Worm (Caenorhabditis elegans): ENCODE results near the gene adt-1.

DNA sequence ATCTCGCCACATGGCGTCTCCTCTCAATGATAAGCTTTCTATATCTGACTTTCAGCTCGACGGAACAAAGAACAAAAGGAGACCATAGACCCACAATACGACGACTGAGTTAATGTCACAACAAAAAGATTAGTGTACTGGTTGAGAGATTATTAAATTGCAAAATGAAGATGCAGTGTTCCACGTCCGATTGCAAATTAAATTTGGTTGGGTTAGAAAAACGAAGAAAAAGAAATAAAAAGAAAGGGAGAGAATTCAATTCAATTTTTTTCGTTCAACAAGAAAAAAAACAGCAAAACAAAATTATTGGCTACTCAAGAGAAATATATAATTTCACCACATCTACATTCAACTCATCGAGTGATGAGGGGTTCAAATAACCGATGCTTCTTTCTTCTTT, 47.2 kb upstream of the adt-1 start:
- TF ChIP-seq D2030.7 (GFP tag; IDR thresholded peaks at IDR 0.05) (no peak), dpl-1 (GFP tag; optimal IDR thresholded peaks at IDR 0.05) (no peak), pha-4 (tag; optimal IDR thresholded peaks at IDR 0.05) (no peak), tlf-1 (GFP tag; optimal IDR thresholded peaks at IDR 0.05) (no peak), lin-35 (GFP tag; optimal IDR thresholded peaks at IDR 0.05) (no peak), pbrm-1 (GFP tag; IDR thresholded peaks at IDR 0.05) (no peak), Y53F4B.3 (GFP tag; IDR thresholded peaks at IDR 0.05) (no peak), chd-7 (tag; optimal IDR thresholded peaks at IDR 0.05) (no peak), mel-28 (tag; optimal IDR thresholded peaks at IDR 0.05; ENCODE audit: borderline replicate concordance) (no peak), F49E8.2 (tag; optimal IDR thresholded peaks at IDR 0.05; ENCODE audit: insufficient read depth) (no peak), tbp1 (GFP tag; optimal IDR thresholded peaks at IDR 0.05) (no peak)
